Worm (Caenorhabditis elegans) whole organism, midembryonic: ENCODE results near the gene nspc-1.

ENCODE experiments used
- T22C8.4 ChIP-seq: fragments of 200-800 bp; sonication (Bioruptor generic); IDR thresholded peaks from 2 replicates; pipeline ENCODE4 v1.3.6; 2022; ENCODE audit warnings: missing genetic modification characterization, missing compliant biosample characterization
- ref-1 ChIP-seq: fragments of 200-800 bp; sonication (Bioruptor generic); conservative IDR thresholded peaks from 2 replicates; pipeline ENCODE4 v1.3.6; 2022; ENCODE audit warnings: missing genetic modification reagents, missing genetic modification characterization, missing compliant biosample characterization

ce11 chrX:8549026-8549425, 14.1 kb upstream of the nspc-1 start, which contains the start of gene D2021.4:
- TF ChIP-seq ref-1 (no peak), T22C8.4 (no peak)
